Fruit fly (Drosophila melanogaster) whole organism, embryonic: ENCODE data around the gene Ac13E.
A peak's percentile ranks its signal among the peaks of the same experiment; 100 is the strongest.

ENCODE experiments used
- Bgb ChIP-seq: fragments of 200-800 bp; sonication (Bioruptor generic); IDR thresholded peaks from 2 replicates; pipeline ENCODE4 v1.3.6; 2022; ENCODE audit warnings: missing biosample characterization, missing genetic modification characterization; ENCODE audit not compliant: partially characterized antibody
- CG10565 ChIP-seq: fragments of 200-800 bp; sonication (Bioruptor generic); optimal IDR thresholded peaks from 3 replicates; lab custom pipeline; 2016; ENCODE audit warnings: missing biosample characterization, mild to moderate bottlenecking, missing genetic modification characterization
- CG11085 ChIP-seq: fragments of 200-800 bp; sonication (Bioruptor generic); IDR thresholded peaks from 2 replicates; pipeline ENCODE4 v1.3.6; 2022; ENCODE audit warnings: missing biosample characterization, missing genetic modification characterization
- CG12104 ChIP-seq: fragments of 200-800 bp; sonication (Bioruptor generic); optimal IDR thresholded peaks from 3 replicates; lab custom pipeline; 2016; ENCODE audit warnings: missing biosample characterization, missing genetic modification characterization
- CG13123 ChIP-seq: fragments of 200-800 bp; sonication (Bioruptor generic); optimal IDR thresholded peaks from 2 replicates; lab custom pipeline; 2016; ENCODE audit warnings: missing biosample characterization, missing genetic modification characterization
- CG13287 ChIP-seq: fragments of 200-800 bp; sonication (Bioruptor generic); IDR thresholded peaks from 2 replicates; pipeline ENCODE4 v1.3.6; 2022; ENCODE audit warnings: missing biosample characterization, missing genetic modification characterization; ENCODE audit not compliant: partially characterized antibody
- CG15011 ChIP-seq: fragments of 200-800 bp; sonication (Bioruptor generic); optimal IDR thresholded peaks from 3 replicates; lab custom pipeline; 2018; ENCODE audit warnings: missing biosample characterization, mild to moderate bottlenecking, missing genetic modification characterization
- CG17568 ChIP-seq: fragments of 200-800 bp; sonication (Bioruptor generic); optimal IDR thresholded peaks from 2 replicates; lab custom pipeline; 2018; ENCODE audit warnings: missing biosample characterization, mild to moderate bottlenecking, missing genetic modification characterization, moderate library complexity
- CG18764 ChIP-seq: fragments of 200-800 bp; sonication (Bioruptor generic); optimal IDR thresholded peaks from 3 replicates; lab custom pipeline; 2016; ENCODE audit warnings: missing biosample characterization, missing genetic modification characterization
- CG32532 ChIP-seq: fragments of 200-800 bp; sonication (Bioruptor generic); IDR thresholded peaks from 2 replicates; pipeline ENCODE4 v1.3.6; 2022; ENCODE audit warnings: missing biosample characterization, missing genetic modification characterization
- CG34224 ChIP-seq: fragments of 200-800 bp; sonication (Bioruptor generic); IDR thresholded peaks from 3 replicates; pipeline ENCODE4 v1.3.6; 2022; ENCODE audit warnings: missing biosample characterization, missing genetic modification characterization; ENCODE audit not compliant: partially characterized antibody
- CG3838 ChIP-seq: fragments of 200-800 bp; sonication (Bioruptor generic); optimal IDR thresholded peaks from 3 replicates; lab custom pipeline; 2016; ENCODE audit warnings: missing biosample characterization, missing genetic modification characterization
- CG4328 ChIP-seq: fragments of 200-800 bp; sonication (Bioruptor generic); optimal IDR thresholded peaks from 3 replicates; lab custom pipeline; 2017; ENCODE audit warnings: missing biosample characterization, missing genetic modification reagents, missing genetic modification characterization
- CG6272 ChIP-seq: fragments of 200-800 bp; sonication (Bioruptor generic); IDR thresholded peaks from 2 replicates; pipeline ENCODE4 v1.3.6; 2022; ENCODE audit warnings: missing biosample characterization, missing genetic modification characterization
- CG6689 ChIP-seq: fragments of 200-800 bp; sonication (Bioruptor generic); IDR thresholded peaks from 2 replicates; pipeline ENCODE4 v1.3.6; 2022; ENCODE audit warnings: missing biosample characterization, missing genetic modification characterization
- CG7357 ChIP-seq: fragments of 200-800 bp; sonication (Bioruptor generic); IDR thresholded peaks from 3 replicates; pipeline ENCODE4 v1.3.6; 2022; ENCODE audit warnings: missing biosample characterization, missing genetic modification characterization
- CG7786 ChIP-seq: fragments of 200-800 bp; sonication (Bioruptor generic); optimal IDR thresholded peaks from 2 replicates; lab custom pipeline; 2016; ENCODE audit warnings: missing biosample characterization, missing genetic modification characterization
- CG7963 ChIP-seq: fragments of 200-800 bp; sonication (Bioruptor generic); IDR thresholded peaks from 3 replicates; pipeline ENCODE4 v1.3.6; 2022; ENCODE audit warnings: missing biosample characterization, missing genetic modification characterization; ENCODE audit not compliant: partially characterized antibody
- CG8944 ChIP-seq: fragments of 200-800 bp; sonication (Bioruptor generic); optimal IDR thresholded peaks from 3 replicates; lab custom pipeline; 2016; ENCODE audit warnings: missing biosample characterization, missing genetic modification characterization
- CoRest ChIP-seq: fragments of 200-800 bp; sonication (Bioruptor generic); optimal IDR thresholded peaks from 3 replicates; lab custom pipeline; 2018; ENCODE audit warnings: missing biosample characterization, mild to moderate bottlenecking, missing genetic modification characterization, moderate library complexity
- Dbx ChIP-seq: fragments of 200-800 bp; sonication (Bioruptor generic); IDR thresholded peaks from 3 replicates; pipeline ENCODE4 v1.3.6; 2022; ENCODE audit warnings: missing biosample characterization, missing genetic modification characterization
- Dek ChIP-seq: fragments of 200-800 bp; sonication (Bioruptor generic); optimal IDR thresholded peaks from 3 replicates; lab custom pipeline; 2019; ENCODE audit warnings: missing biosample characterization, mild to moderate bottlenecking, missing genetic modification characterization, moderate library complexity
- Dip2 ChIP-seq: fragments of 200-800 bp; sonication (Bioruptor generic); IDR thresholded peaks from 2 replicates; pipeline ENCODE4 v1.3.6; 2022; ENCODE audit warnings: missing biosample characterization, missing genetic modification characterization
- Eip74EF ChIP-seq, 2 experiments: fragments of 200-800 bp in 1 of 2; fragments of >200 bp in 1 of 2; sonication (Bioruptor generic) in 1 of 2; optimal IDR thresholded peaks; 2 replicates each; lab custom pipeline; 2017 to 2019; ENCODE audit warnings: missing biosample characterization in 2 of 2, missing genetic modification characterization in 2 of 2, mild to moderate bottlenecking in 1 of 2, moderate library complexity in 1 of 2
- Gug ChIP-seq: fragments of 200-800 bp; sonication (Bioruptor generic); IDR thresholded peaks from 4 replicates; pipeline ENCODE4 v1.3.6; 2022; ENCODE audit warnings: missing biosample characterization, missing genetic modification characterization
- HmgD ChIP-seq: fragments of 200-800 bp; sonication (Bioruptor generic); optimal IDR thresholded peaks from 3 replicates; lab custom pipeline; 2016; ENCODE audit warnings: missing biosample characterization, missing genetic modification characterization
- HmgZ ChIP-seq: fragments of 200-800 bp; sonication (Bioruptor generic); optimal IDR thresholded peaks from 2 replicates; lab custom pipeline; 2018; ENCODE audit warnings: missing biosample characterization, mild to moderate bottlenecking, missing genetic modification characterization
- Hmr ChIP-seq: fragments of 200-800 bp; sonication (Bioruptor generic); optimal IDR thresholded peaks from 3 replicates; lab custom pipeline; 2017; ENCODE audit warnings: mild to moderate bottlenecking, missing biosample characterization, missing genetic modification reagents, missing genetic modification characterization
- MBD-R2 ChIP-seq: fragments of 200-800 bp; sonication (Bioruptor generic); IDR thresholded peaks from 2 replicates; pipeline ENCODE4 v1.3.6; 2022; ENCODE audit warnings: missing biosample characterization, missing genetic modification characterization
- PHDP ChIP-seq: fragments of 200-800 bp; sonication (Bioruptor generic); optimal IDR thresholded peaks from 3 replicates; lab custom pipeline; 2018; ENCODE audit warnings: missing biosample characterization, mild to moderate bottlenecking, missing genetic modification characterization, moderate library complexity
- Sry-β ChIP-seq: fragments of 200-800 bp; sonication (Bioruptor generic); optimal IDR thresholded peaks from 2 replicates; lab custom pipeline; 2018; ENCODE audit warnings: missing biosample characterization, mild to moderate bottlenecking, missing genetic modification characterization, moderate library complexity
- ash1 ChIP-seq: fragments of 200-800 bp; sonication (Bioruptor generic); optimal IDR thresholded peaks from 2 replicates; lab custom pipeline; 2018; ENCODE audit warnings: missing biosample characterization, mild to moderate bottlenecking, missing genetic modification characterization
- chif ChIP-seq, 2 experiments: fragments of 200-800 bp; sonication (Bioruptor generic); optimal IDR thresholded peaks; 3 replicates each; lab custom pipeline; 2016; ENCODE audit warnings: missing biosample characterization in 2 of 2, missing genetic modification characterization in 2 of 2
- ci ChIP-seq: fragments of 200-800 bp; sonication (Bioruptor generic); IDR thresholded peaks from 3 replicates; pipeline ENCODE4 v1.3.6; 2022; ENCODE audit warnings: missing biosample characterization, missing genetic modification characterization
- grau ChIP-seq: fragments of 200-800 bp; optimal IDR thresholded peaks from 3 replicates; lab custom pipeline; 2019; ENCODE audit warnings: missing biosample characterization, mild to moderate bottlenecking, missing genetic modification characterization, moderate library complexity
- kah ChIP-seq: fragments of 200-800 bp; sonication (Bioruptor generic); optimal IDR thresholded peaks from 2 replicates; lab custom pipeline; 2018; ENCODE audit warnings: missing biosample characterization, mild to moderate bottlenecking, missing genetic modification characterization
- ken ChIP-seq: fragments of 200-800 bp; sonication (Bioruptor generic); IDR thresholded peaks from 3 replicates; pipeline ENCODE4 v1.3.6; 2022; ENCODE audit warnings: missing biosample characterization, missing genetic modification characterization
- knrl ChIP-seq: fragments of 200-800 bp; sonication (Bioruptor generic); IDR thresholded peaks from 3 replicates; pipeline ENCODE4 v1.3.6; 2022; ENCODE audit warnings: missing biosample characterization, missing genetic modification characterization; ENCODE audit not compliant: partially characterized antibody
- lbe ChIP-seq: fragments of 200-800 bp; sonication (Bioruptor generic); optimal IDR thresholded peaks from 2 replicates; lab custom pipeline; 2016; ENCODE audit warnings: missing biosample characterization, mild to moderate bottlenecking, missing genetic modification characterization
- mam ChIP-seq: fragments of 200-800 bp; sonication (Bioruptor generic); optimal IDR thresholded peaks from 3 replicates; lab custom pipeline; 2016; ENCODE audit warnings: missing biosample characterization, missing genetic modification characterization
- nerfin-2 ChIP-seq: fragments of 200-800 bp; sonication (Bioruptor generic); IDR thresholded peaks from 2 replicates; pipeline ENCODE4 v1.3.6; 2022; ENCODE audit warnings: missing biosample characterization, missing genetic modification characterization; ENCODE audit not compliant: partially characterized antibody
- sc ChIP-seq, 3 experiments: fragments of >200 bp in 2 of 3; fragments of 200-800 bp in 1 of 3; sonication (Bioruptor generic) in 1 of 3; optimal IDR thresholded peaks; 2 replicates in 2 of 3; 3 replicates in 1 of 3; lab custom pipeline; 2017; ENCODE audit warnings: mild to moderate bottlenecking in 1 of 3, missing biosample characterization in 1 of 3, missing genetic modification characterization in 1 of 3, missing genetic modification reagents in 1 of 3
- sd ChIP-seq: fragments of 200-800 bp; sonication (Bioruptor generic); optimal IDR thresholded peaks from 3 replicates; lab custom pipeline; 2018; ENCODE audit warnings: missing biosample characterization, mild to moderate bottlenecking, missing genetic modification characterization, moderate library complexity
- sima ChIP-seq: fragments of 200-800 bp; sonication (Bioruptor generic); optimal IDR thresholded peaks from 2 replicates; lab custom pipeline; 2016; ENCODE audit warnings: missing biosample characterization, missing genetic modification characterization
- sna ChIP-seq: fragments of 200-800 bp; sonication (Bioruptor generic); IDR thresholded peaks from 2 replicates; pipeline ENCODE4 v1.3.6; 2022; ENCODE audit warnings: missing biosample characterization, missing genetic modification characterization; ENCODE audit not compliant: partially characterized antibody
- tna ChIP-seq: fragments of 200-800 bp; sonication (Bioruptor generic); IDR thresholded peaks from 2 replicates; pipeline ENCODE4 v1.3.6; 2022; ENCODE audit warnings: missing biosample characterization, missing genetic modification characterization; ENCODE audit not compliant: partially characterized antibody
- tup ChIP-seq: fragments of 200-800 bp; sonication (Bioruptor generic); optimal IDR thresholded peaks from 2 replicates; lab custom pipeline; 2016; ENCODE audit warnings: missing biosample characterization, mild to moderate bottlenecking, missing genetic modification characterization, moderate library complexity
- tx ChIP-seq: fragments of 200-800 bp; sonication (Bioruptor generic); optimal IDR thresholded peaks from 2 replicates; lab custom pipeline; 2016; ENCODE audit warnings: missing biosample characterization, missing genetic modification characterization
- unc-4 ChIP-seq: fragments of 200-800 bp; sonication (Bioruptor generic); IDR thresholded peaks from 2 replicates; pipeline ENCODE4 v1.3.6; 2022; ENCODE audit warnings: missing biosample characterization, missing genetic modification characterization; ENCODE audit not compliant: partially characterized antibody

Gene Ac13E

dm6 chrX:15574384-15574783, 20.3 kb upstream of the Ac13E start, which contains the start of gene CG9213 (continued):
- TF ChIP-seq CG13287 (GFP tag; lab: Robert Waterston, UW) (peak; percentile 87), Dbx (GFP tag; lab: Robert Waterston, UW) (0 out of 3 replicates have a peak, but pooled peaks have one; percentile 14), sc (optimal IDR thresholded peaks at IDR 0.05; lab: Kevin White, UChicago) (no peak), sc (GFP tag; optimal IDR thresholded peaks at IDR 0.05; lab: Kevin White, UChicago) (no peak), CG18764 (GFP tag; lab: Kevin White, UChicago) (no peak), CG7357 (GFP tag; lab: Robert Waterston, UW) (no peak), nerfin-2 (GFP tag; lab: Robert Waterston, UW) (peak; percentile 68; the same call in 1 of the 2 replicates), HmgD (no peak), sima (GFP tag; lab: Kevin White, UChicago) (no peak), CG10565 (GFP tag; lab: Kevin White, UChicago) (no peak), ash1 (GFP tag; lab: Kevin White, UChicago) (no peak), Dip2 (GFP tag; lab: Robert Waterston, UW) (no peak), CG13123 (GFP tag; lab: Kevin White, UChicago) (no peak), MBD-R2 (peak; percentile 91), kah (GFP tag; lab: Kevin White, UChicago) (no peak), CG15011 (GFP tag; lab: Kevin White, UChicago) (no peak), Bgb (GFP tag; lab: Robert Waterston, UW) (peak; percentile 84), chif (GFP tag; optimal IDR thresholded peaks at IDR 0.05; lab: Kevin White, UChicago) (no peak), tx (GFP tag; lab: Kevin White, UChicago) (no peak), CG12104 (GFP tag; lab: Kevin White, UChicago) (no peak), sd (no peak), sna (GFP tag; lab: Robert Waterston, UW) (peak; percentile 47; the same call in 1 of the 2 replicates), tna (GFP tag; lab: Robert Waterston, UW) (peak; percentile 62), CG7786 (GFP tag; lab: Kevin White, UChicago) (no peak), CG6272 (0 out of 2 replicates have a peak, but pooled peaks have one; percentile 7), CG4328 (GFP tag; lab: Kevin White, UChicago) (no peak), Gug (GFP tag; lab: Robert Waterston, UW) (no peak), tup (GFP tag; lab: Kevin White, UChicago) (no peak), Sry-β (GFP tag; lab: Kevin White, UChicago) (no peak), unc-4 (GFP tag; lab: Robert Waterston, UW) (peak; percentile 81), CG7963 (GFP tag; lab: Robert Waterston, UW) (peak; percentile 49; the same call in 1 of the 3 replicates), Eip74EF (GFP tag; optimal IDR thresholded peaks at IDR 0.05; lab: Kevin White, UChicago) (no peak), ci (GFP tag; lab: Robert Waterston, UW) (no peak), CG3838 (GFP tag; lab: Kevin White, UChicago) (no peak), Hmr (GFP tag; lab: Kevin White, UChicago) (no peak), CG32532 (GFP tag; lab: Robert Waterston, UW) (peak; percentile 48; the same call in 1 of the 2 replicates), CG11085 (no peak), grau (tag; lab: Kevin White, UChicago) (no peak), HmgZ (peak; percentile 35), ken (GFP tag; lab: Robert Waterston, UW) (no peak), knrl (GFP tag; lab: Robert Waterston, UW) (peak; percentile 80; the same call in 2 of the 3 replicates), CG8944 (no peak), CoRest (tag; lab: Kevin White, UChicago) (no peak), CG34224 (GFP tag; lab: Robert Waterston, UW) (peak; percentile 86), mam (GFP tag; lab: Kevin White, UChicago) (peak; percentile 17), lbe (GFP tag; lab: Kevin White, UChicago) (no peak), CG17568 (GFP tag; lab: Kevin White, UChicago) (no peak), PHDP (tag; lab: Kevin White, UChicago) (no peak), CG6689 (GFP tag; lab: Robert Waterston, UW) (no peak), Dek (tag; lab: Kevin White, UChicago) (no peak)
